Fruit fly (Drosophila melanogaster): ENCODE measurements around the gene Hibch.

- TF ChIP-seq CTCF (optimal IDR thresholded peaks at IDR 0.05) (no peak), CG8478 (optimal IDR thresholded peaks at IDR 0.05) (no peak)
These were observed 46.3 kb upstream of the Hibch start for dm6 chr3R:15310695-15311094.

All from S2 (cell line).